Worm (Caenorhabditis elegans) whole organism, young adult: Measurements from ENCODE around the gene tsp-14.

ENCODE experiments used
- ZK185.1 ChIP-seq: sonication (generic microtip); optimal IDR thresholded peaks from 2 replicates; lab custom pipeline; 2016; ENCODE audit warnings: mild to moderate bottlenecking, missing genetic modification characterization, missing compliant biosample characterization; ENCODE audit not compliant: poor library complexity, severe bottlenecking
- pha-4 ChIP-seq: fragments of 150-350 bp; sonication (generic microtip); optimal IDR thresholded peaks from 2 replicates; lab custom pipeline; 2014; ENCODE audit warnings: missing biosample characterization, missing genetic modification reagents, missing genetic modification characterization
- rec-8 ChIP-seq, 2 experiments: sonication (generic microtip); optimal IDR thresholded peaks; 2 replicates each; lab custom pipeline; 2016; ENCODE audit warnings: mild to moderate bottlenecking in 2 of 2, missing genetic modification characterization in 2 of 2, missing genetic modification reagents in 2 of 2, missing genotype in 2 of 2, missing biosample characterization in 1 of 2, missing compliant biosample characterization in 1 of 2, moderate library complexity in 1 of 2
- unc-130 ChIP-seq: sonication (generic microtip); optimal IDR thresholded peaks from 2 replicates; lab custom pipeline; 2016; ENCODE audit warnings: missing genetic modification reagents, missing genetic modification characterization, missing compliant biosample characterization

ce11 chrX:4885651-4886050 is 8.9 kb upstream of the tsp-14 start, which contains the start of gene arrd-23:
- TF ChIP-seq pha-4 (tag; lab: Kevin White, UChicago): no peak
- no peak for TF ChIP-seq unc-130 (GFP tag; lab: Kevin White, UChicago)
- TF ChIP-seq rec-8 (tag; optimal IDR thresholded peaks at IDR 0.05; lab: Kevin White, UChicago): no peak
- TF ChIP-seq ZK185.1 (tag; lab: Kevin White, UChicago): no peak
